Worm (Caenorhabditis elegans) whole organism, mixed stage, embryonic: ENCODE data around the gene kxd-1.

Source experiments
- M03D4.4 ChIP-seq: sonication (generic microtip); optimal IDR thresholded peaks from 2 replicates; lab custom pipeline; 2017; ENCODE audit warnings: mild to moderate bottlenecking, missing genetic modification characterization, missing compliant biosample characterization
- blmp-1 ChIP-seq: fragments of 150-350 bp; optimal IDR thresholded peaks from 2 replicates; lab custom pipeline; 2014; ENCODE audit warnings: missing biosample characterization, missing genetic modification characterization
- ceh-39 ChIP-seq: fragments of 150-350 bp; optimal IDR thresholded peaks from 2 replicates; lab custom pipeline; 2014; ENCODE audit warnings: missing biosample characterization, missing genetic modification characterization
- ceh-43 ChIP-seq: fragments of 200-800 bp; sonication (Bioruptor generic); optimal IDR thresholded peaks from 2 replicates; lab custom pipeline; 2018; ENCODE audit warnings: mild to moderate bottlenecking, missing genetic modification characterization, moderate library complexity, missing compliant biosample characterization
- ceh-83 ChIP-seq: fragments of 200-800 bp; sonication (Bioruptor generic); optimal IDR thresholded peaks from 2 replicates; lab custom pipeline; 2018; ENCODE audit warnings: mild to moderate bottlenecking, missing genetic modification characterization, missing compliant biosample characterization
- ces-1 ChIP-seq: fragments of 150-350 bp; optimal IDR thresholded peaks from 2 replicates; lab custom pipeline; 2014; ENCODE audit warnings: missing biosample characterization, missing genetic modification reagents, missing genetic modification characterization
- cnd-1 ChIP-seq: fragments of 200-800 bp; sonication (Bioruptor generic); optimal IDR thresholded peaks from 2 replicates; lab custom pipeline; 2018; ENCODE audit warnings: mild to moderate bottlenecking, missing genetic modification characterization, missing compliant biosample characterization
- drap-1 ChIP-seq: fragments of 200-800 bp; sonication (Bioruptor generic); optimal IDR thresholded peaks from 3 replicates; lab custom pipeline; 2018; ENCODE audit warnings: mild to moderate bottlenecking, missing genetic modification characterization, missing compliant biosample characterization
- elt-1 ChIP-seq: sonication (generic microtip); optimal IDR thresholded peaks from 2 replicates; lab custom pipeline; 2017; ENCODE audit warnings: missing genetic modification characterization, mild to moderate bottlenecking, missing compliant biosample characterization, antibody characterized with exemption, moderate library complexity, borderline replicate concordance; ENCODE audit not compliant: insufficient read depth
- ham-2 ChIP-seq: fragments of 200-800 bp; sonication (Bioruptor generic); optimal IDR thresholded peaks from 2 replicates; lab custom pipeline; 2018; ENCODE audit warnings: mild to moderate bottlenecking, missing genetic modification characterization, missing compliant biosample characterization
- hlh-1 ChIP-seq: fragments of 150-350 bp; optimal IDR thresholded peaks from 2 replicates; lab custom pipeline; 2014; ENCODE audit warnings: missing biosample characterization, missing genetic modification reagents, missing genetic modification characterization
- lin-13 ChIP-seq: fragments of 150-350 bp; optimal IDR thresholded peaks from 2 replicates; lab custom pipeline; 2014; ENCODE audit warnings: missing biosample characterization, missing genetic modification characterization
- lin-32 ChIP-seq: fragments of 200-800 bp; sonication (Bioruptor generic); optimal IDR thresholded peaks from 2 replicates; lab custom pipeline; 2018; ENCODE audit warnings: mild to moderate bottlenecking, missing genetic modification characterization, missing compliant biosample characterization
- lsy-2 ChIP-seq: fragments of 150-350 bp; optimal IDR thresholded peaks from 2 replicates; lab custom pipeline; 2014; ENCODE audit warnings: missing biosample characterization, missing genetic modification characterization
- mep-1 ChIP-seq: fragments of 150-350 bp; optimal IDR thresholded peaks from 2 replicates; lab custom pipeline; 2017; ENCODE audit warnings: missing biosample characterization, missing genetic modification reagents, missing genetic modification characterization, inconsistent platforms
- nhr-237 ChIP-seq: fragments of 150-350 bp; optimal IDR thresholded peaks from 2 replicates; lab custom pipeline; 2014; ENCODE audit warnings: missing biosample characterization, missing genetic modification characterization
- nhr-28 ChIP-seq: fragments of 150-350 bp; optimal IDR thresholded peaks from 2 replicates; lab custom pipeline; 2014; ENCODE audit warnings: missing biosample characterization, missing genetic modification characterization
- nhr-76 ChIP-seq: sonication (generic microtip); optimal IDR thresholded peaks from 2 replicates; lab custom pipeline; 2017; ENCODE audit warnings: missing biosample characterization, missing genetic modification characterization
- sem-2 ChIP-seq: fragments of 200-800 bp; sonication (Bioruptor generic); optimal IDR thresholded peaks from 2 replicates; lab custom pipeline; 2018; ENCODE audit warnings: mild to moderate bottlenecking, missing genetic modification characterization, missing compliant biosample characterization
- snpc-4 ChIP-seq: fragments of 150-350 bp; optimal IDR thresholded peaks from 2 replicates; lab custom pipeline; 2014; ENCODE audit warnings: missing biosample characterization, missing genetic modification characterization
- tbx-8 ChIP-seq: fragments of 200-800 bp; sonication (Bioruptor generic); optimal IDR thresholded peaks from 2 replicates; lab custom pipeline; 2018; ENCODE audit warnings: mild to moderate bottlenecking, missing genetic modification characterization, moderate library complexity, missing compliant biosample characterization
- unc-120 ChIP-seq: sonication (generic microtip); optimal IDR thresholded peaks from 2 replicates; lab custom pipeline; 2017; ENCODE audit warnings: missing genetic modification characterization, missing compliant biosample characterization; ENCODE audit not compliant: poor library complexity, severe bottlenecking
- unc-39 ChIP-seq: fragments of 150-350 bp; optimal IDR thresholded peaks from 2 replicates; lab custom pipeline; 2014; ENCODE audit warnings: missing biosample characterization, missing genetic modification characterization
- ztf-11 ChIP-seq: fragments of 150-350 bp; optimal IDR thresholded peaks from 2 replicates; lab custom pipeline; 2014; ENCODE audit warnings: missing biosample characterization, missing genetic modification characterization

Gene kxd-1

ce11 chrV:7264042-7264441, 42.8 kb downstream of the kxd-1 start, which contains the start of gene C13A2.9:
Gene C13A2.9, minus strand, starts transcription at chrV:7264142.
- no peak for TF ChIP-seq ceh-83 (GFP tag; lab: Kevin White, UChicago)
- TF ChIP-seq sem-2 (GFP tag; lab: Kevin White, UChicago), result no peak
- TF ChIP-seq snpc-4 (tag; lab: Kevin White, UChicago), result no peak
- no peak for TF ChIP-seq ztf-11 (tag; lab: Kevin White, UChicago)
- TF ChIP-seq unc-39, result no peak
- no peak for TF ChIP-seq drap-1 (GFP tag; lab: Kevin White, UChicago)
- no peak for TF ChIP-seq blmp-1 (tag; lab: Kevin White, UChicago)
- no peak for TF ChIP-seq nhr-76 (tag; lab: Kevin White, UChicago)
- no peak for TF ChIP-seq cnd-1
- no peak for TF ChIP-seq nhr-28 (tag; lab: Kevin White, UChicago)

ce11 chrV:7266021-7266420, 44.8 kb downstream of the kxd-1 start, which contains the start of gene C13A2.7:
Gene C13A2.7, plus strand, starts transcription at chrV:7266321.
- TF ChIP-seq ham-2 (GFP tag; lab: Kevin White, UChicago), result no peak
- TF ChIP-seq nhr-76 (tag; lab: Kevin White, UChicago), result no peak
- TF ChIP-seq snpc-4 (tag; lab: Kevin White, UChicago), result no peak
- no peak for TF ChIP-seq lin-32 (GFP tag; lab: Kevin White, UChicago)
- no peak for TF ChIP-seq ceh-43 (GFP tag; lab: Kevin White, UChicago)

ce11 chrV:7269399-7269798, 48.1 kb downstream of the kxd-1 start, which contains the start of gene C13A2.6:
Gene C13A2.6, plus strand, starts transcription at chrV:7269699.
- TF ChIP-seq snpc-4 (tag; lab: Kevin White, UChicago) (no peak), mep-1 (tag; lab: Kevin White, UChicago) (no peak), elt-1 (tag; lab: Kevin White, UChicago) (no peak), unc-120 (tag; lab: Kevin White, UChicago) (no peak), ces-1 (no peak), hlh-1 (no peak), ceh-43 (GFP tag; lab: Kevin White, UChicago) (no peak), unc-39 (no peak), ham-2 (GFP tag; lab: Kevin White, UChicago) (no peak), M03D4.4 (tag; lab: Kevin White, UChicago) (no peak), tbx-8 (GFP tag; lab: Kevin White, UChicago) (no peak), lin-13 (tag; lab: Kevin White, UChicago) (no peak), nhr-237 (tag; lab: Kevin White, UChicago) (no peak), ztf-11 (tag; lab: Kevin White, UChicago) (no peak), lsy-2 (tag; lab: Kevin White, UChicago) (no peak), ceh-39 (tag; lab: Kevin White, UChicago) (no peak), nhr-28 (tag; lab: Kevin White, UChicago) (no peak)
